Fruit fly (Drosophila melanogaster): ENCODE results near the gene Tie.

Tie gene

DNA sequence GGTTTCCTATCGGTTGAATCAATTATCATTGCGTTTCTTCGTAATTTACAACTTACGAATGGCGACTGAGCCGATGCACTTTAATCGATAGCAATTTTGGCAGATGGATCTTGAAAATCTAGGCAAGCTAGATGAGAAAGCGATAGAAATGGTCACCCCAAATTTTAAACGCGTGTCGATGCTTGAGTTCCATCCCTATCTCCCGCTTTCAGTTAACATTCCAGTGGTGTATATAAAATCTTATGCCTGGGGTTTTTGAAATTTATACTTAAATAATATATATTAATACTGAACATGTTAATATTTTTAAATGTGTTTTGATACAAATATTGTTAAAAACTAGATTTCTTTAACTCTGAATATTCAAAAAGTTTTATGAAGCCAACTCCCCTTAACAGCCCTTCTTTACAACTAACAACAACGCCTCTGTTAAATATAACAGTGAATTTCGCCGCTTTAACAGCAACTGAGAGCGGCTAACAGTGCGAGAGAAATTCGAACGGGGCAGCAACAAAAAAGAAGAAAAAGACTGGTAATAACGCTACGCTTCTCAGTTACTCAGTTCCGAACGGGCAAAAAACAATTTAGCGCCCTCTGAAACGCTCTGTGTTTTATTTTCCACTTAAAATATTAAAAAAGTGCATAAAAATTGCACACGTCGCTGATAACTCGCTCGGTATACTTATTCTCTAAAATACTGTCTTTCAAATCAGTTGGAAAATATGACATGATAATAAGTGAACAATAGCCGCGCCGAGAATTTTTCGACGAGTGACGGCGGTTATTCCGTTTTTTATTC lies 9.8 kb upstream of the Tie start, which contains the start of gene CG11357 (continued):
- TF ChIP-seq sisA (GFP tag; IDR thresholded peaks at IDR 0.05) (peak; percentile 98), CG13624 (GFP tag; optimal IDR thresholded peaks at IDR 0.05) (peak; percentile 88), nom (GFP tag; optimal IDR thresholded peaks at IDR 0.05) (peak; percentile 98), trem (tag; optimal IDR thresholded peaks at IDR 0.05) (peak; percentile 97), cwo (GFP tag; optimal IDR thresholded peaks at IDR 0.05) (peak; percentile 96), CG12236 (GFP tag; optimal IDR thresholded peaks at IDR 0.05) (peak; percentile 45), HLH54F (GFP tag; optimal IDR thresholded peaks at IDR 0.05) (peak; percentile 77), CG34376 (GFP tag; optimal IDR thresholded peaks at IDR 0.05) (peak; percentile 94), HLHmδ (GFP tag; optimal IDR thresholded peaks at IDR 0.05) (no peak), CG6689 (GFP tag; IDR thresholded peaks at IDR 0.05) (peak; percentile 99), Sox102F (GFP tag; optimal IDR thresholded peaks at IDR 0.05) (peak; percentile 99), pfk (GFP tag; optimal IDR thresholded peaks at IDR 0.05) (peak; percentile 70), fd64A (GFP tag; optimal IDR thresholded peaks at IDR 0.05) (peak; percentile 90), tap (tag; optimal IDR thresholded peaks at IDR 0.05) (peak; percentile 99), caup (GFP tag; optimal IDR thresholded peaks at IDR 0.05; ENCODE audit: severe bottlenecking) (peak; percentile 98), mirr (GFP tag; optimal IDR thresholded peaks at IDR 0.05) (peak; percentile 88), bowl (GFP tag; IDR thresholded peaks at IDR 0.05) (peak; percentile 97), Dfd (GFP tag; optimal IDR thresholded peaks at IDR 0.05) (no peak), CG7786 (GFP tag; optimal IDR thresholded peaks at IDR 0.05) (peak; percentile 79), Hmr (GFP tag; optimal IDR thresholded peaks at IDR 0.05) (peak; percentile 99), seq (GFP tag; IDR thresholded peaks at IDR 0.05) (peak; percentile 98), CG11695 (GFP tag; IDR thresholded peaks at IDR 0.05) (peak; percentile 99), HmgD (GFP tag; optimal IDR thresholded peaks at IDR 0.05) (no peak), Hmx (GFP tag; optimal IDR thresholded peaks at IDR 0.05) (peak; percentile 58), gcm (GFP tag; optimal IDR thresholded peaks at IDR 0.05) (peak; percentile 99), ato (GFP tag; IDR thresholded peaks at IDR 0.05; ENCODE audit: partially characterized antibody) (peak; percentile 78), run (tag; optimal IDR thresholded peaks at IDR 0.05) (peak; percentile 99), CG31224 (GFP tag; IDR thresholded peaks at IDR 0.05) (peak; percentile 97), ATbp (GFP tag; optimal IDR thresholded peaks at IDR 0.05) (peak; percentile 98), Vsx1 (GFP tag; optimal IDR thresholded peaks at IDR 0.05) (peak; percentile 95), sens-2 (GFP tag; IDR thresholded peaks at IDR 0.05) (peak; percentile 88), maf-S (GFP tag; optimal IDR thresholded peaks at IDR 0.05) (peak; percentile 66), CG11398 (GFP tag; optimal IDR thresholded peaks at IDR 0.05) (peak; percentile 1), CG7271 (tag; optimal IDR thresholded peaks at IDR 0.05) (peak; percentile 97), CG12299 (tag; optimal IDR thresholded peaks at IDR 0.05) (peak; percentile 99), CG2889 (GFP tag; IDR thresholded peaks at IDR 0.05) (peak; percentile 97), CG14014 (GFP tag; IDR thresholded peaks at IDR 0.05) (peak; percentile 99), PHDP (tag; optimal IDR thresholded peaks at IDR 0.05) (peak; percentile 100), CG32772 (GFP tag; IDR thresholded peaks at IDR 0.05) (peak; percentile 98), Camta (GFP tag; optimal IDR thresholded peaks at IDR 0.05) (peak; percentile 76), CG6854 (GFP tag; optimal IDR thresholded peaks at IDR 0.05) (peak; percentile 96), fru (optimal IDR thresholded peaks at IDR 0.05) (no peak), br (optimal IDR thresholded peaks at IDR 0.05) (no peak), Ssrp (tag; optimal IDR thresholded peaks at IDR 0.05) (peak; percentile 98), Elba2 (GFP tag; optimal IDR thresholded peaks at IDR 0.05) (peak; percentile 38), klu (GFP tag; IDR thresholded peaks at IDR 0.05) (peak; percentile 98), CG1602 (GFP tag; optimal IDR thresholded peaks at IDR 0.05) (peak; percentile 97), CG17829 (tag; optimal IDR thresholded peaks at IDR 0.05) (peak; percentile 99), jumu (GFP tag; optimal IDR thresholded peaks at IDR 0.05) (peak; percentile 66), sima (GFP tag; optimal IDR thresholded peaks at IDR 0.05) (peak; percentile 74)

Measured in whole organism, embryonic.